Fruit fly (Drosophila melanogaster) whole organism, embryonic: ENCODE data around the gene CG15431.
A peak's percentile ranks its signal among the peaks of the same experiment; 100 is the strongest.

Experiments used
- Bdp1 ChIP-seq: fragments of 200-800 bp; sonication (Bioruptor generic); optimal IDR thresholded peaks from 3 replicates; lab custom pipeline; 2016; ENCODE audit warnings: missing biosample characterization, missing genetic modification characterization
- CG10543 ChIP-seq: fragments of 200-800 bp; sonication (Bioruptor generic); optimal IDR thresholded peaks from 3 replicates; lab custom pipeline; 2017; ENCODE audit warnings: missing biosample characterization, mild to moderate bottlenecking, missing genetic modification characterization, moderate library complexity
- CG10654 ChIP-seq: fragments of 200-800 bp; sonication (Bioruptor generic); optimal IDR thresholded peaks from 2 replicates; lab custom pipeline; 2016; ENCODE audit warnings: missing biosample characterization, missing genetic modification characterization
- CG12236 ChIP-seq: fragments of 200-800 bp; sonication (Bioruptor generic); optimal IDR thresholded peaks from 2 replicates; lab custom pipeline; 2016; ENCODE audit warnings: missing biosample characterization, missing genetic modification characterization
- CG15073 ChIP-seq: fragments of 200-800 bp; sonication (Bioruptor generic); optimal IDR thresholded peaks from 2 replicates; lab custom pipeline; 2016; ENCODE audit warnings: missing biosample characterization, missing genetic modification characterization
- CG16863 ChIP-seq: fragments of 200-800 bp; sonication (Bioruptor generic); optimal IDR thresholded peaks from 3 replicates; lab custom pipeline; 2016; ENCODE audit warnings: missing biosample characterization, missing genetic modification characterization
- CG17186 ChIP-seq: fragments of 200-800 bp; sonication (Bioruptor generic); optimal IDR thresholded peaks from 3 replicates; lab custom pipeline; 2017; ENCODE audit warnings: missing biosample characterization, missing genetic modification reagents, missing genetic modification characterization
- CG18599 ChIP-seq: fragments of 200-800 bp; sonication (Bioruptor generic); optimal IDR thresholded peaks from 3 replicates; lab custom pipeline; 2017; ENCODE audit warnings: missing biosample characterization, missing genetic modification characterization, mild to moderate bottlenecking, moderate library complexity, missing genetic modification reagents
- CG3065 ChIP-seq: fragments of 200-800 bp; sonication (Bioruptor generic); optimal IDR thresholded peaks from 2 replicates; lab custom pipeline; 2016; ENCODE audit warnings: missing biosample characterization, missing genetic modification characterization
- CG3407 ChIP-seq: fragments of 200-800 bp; sonication (Bioruptor generic); optimal IDR thresholded peaks from 2 replicates; lab custom pipeline; 2018; ENCODE audit warnings: missing biosample characterization, mild to moderate bottlenecking, missing genetic modification characterization
- CG3726 ChIP-seq: fragments of 200-800 bp; sonication (Bioruptor generic); IDR thresholded peaks from 3 replicates; pipeline ENCODE4, ENCODE4 v1.3.6; 2022; ENCODE audit warnings: missing biosample characterization, missing genetic modification characterization
- CG4854 ChIP-seq: fragments of 200-800 bp; sonication (Bioruptor generic); optimal IDR thresholded peaks from 2 replicates; lab custom pipeline; 2016; ENCODE audit warnings: missing biosample characterization, missing genetic modification characterization, inconsistent platforms
- CG5953 ChIP-seq: fragments of 200-800 bp; sonication (Bioruptor generic); IDR thresholded peaks from 2 replicates; pipeline ENCODE4 v1.3.6; 2022; ENCODE audit warnings: missing biosample characterization, missing genetic modification characterization
- CG6654 ChIP-seq: fragments of 200-800 bp; sonication (Bioruptor generic); optimal IDR thresholded peaks from 2 replicates; lab custom pipeline; 2017; ENCODE audit warnings: missing biosample characterization, mild to moderate bottlenecking, missing genetic modification characterization
- CG7987 ChIP-seq: fragments of 200-800 bp; sonication (Bioruptor generic); optimal IDR thresholded peaks from 2 replicates; lab custom pipeline; 2018; ENCODE audit warnings: missing biosample characterization, mild to moderate bottlenecking, missing genetic modification characterization, moderate library complexity
- CG8359 ChIP-seq: fragments of 200-800 bp; sonication (Bioruptor generic); optimal IDR thresholded peaks from 2 replicates; lab custom pipeline; 2017; ENCODE audit warnings: missing biosample characterization, mild to moderate bottlenecking, missing genetic modification characterization, borderline replicate concordance
- CG9215 ChIP-seq: fragments of 200-800 bp; sonication (Bioruptor generic); IDR thresholded peaks from 2 replicates; pipeline ENCODE4 v1.3.6; 2022; ENCODE audit warnings: missing biosample characterization, missing genetic modification characterization
- Chrac-16 ChIP-seq: fragments of 200-800 bp; sonication (Bioruptor generic); optimal IDR thresholded peaks from 3 replicates; lab custom pipeline; 2016; ENCODE audit warnings: missing biosample characterization, missing genetic modification characterization
- GATAe ChIP-seq: fragments of 200-800 bp; sonication (Bioruptor generic); conservative IDR thresholded peaks from 2 replicates; pipeline ENCODE4 v1.3.6; 2022; ENCODE audit warnings: missing biosample characterization, missing genetic modification characterization
- Hand ChIP-seq: fragments of 200-800 bp; sonication (Bioruptor generic); optimal IDR thresholded peaks from 2 replicates; lab custom pipeline; 2017; ENCODE audit warnings: mild to moderate bottlenecking, missing biosample characterization, missing genetic modification reagents, missing genetic modification characterization
- Neu2 ChIP-seq: fragments of 200-800 bp; sonication (Bioruptor generic); optimal IDR thresholded peaks from 3 replicates; lab custom pipeline; 2016; ENCODE audit warnings: missing biosample characterization, missing genetic modification characterization, borderline replicate concordance
- Nf-YB ChIP-seq: fragments of 200-800 bp; sonication (Bioruptor generic); optimal IDR thresholded peaks from 3 replicates; lab custom pipeline; 2019; ENCODE audit warnings: missing biosample characterization, mild to moderate bottlenecking, missing genetic modification characterization, moderate library complexity
- Scr ChIP-seq: fragments of 200-800 bp; sonication (Bioruptor generic); IDR thresholded peaks from 2 replicates; pipeline ENCODE4 v1.3.6; 2022; ENCODE audit warnings: missing biosample characterization, missing genetic modification characterization; ENCODE audit not compliant: partially characterized antibody
- Sox100B ChIP-seq: fragments of 200-800 bp; sonication (Bioruptor generic); optimal IDR thresholded peaks from 3 replicates; lab custom pipeline; 2018; ENCODE audit warnings: missing biosample characterization, mild to moderate bottlenecking, missing genetic modification characterization
- bigmax ChIP-seq: fragments of 200-800 bp; sonication (Bioruptor generic); optimal IDR thresholded peaks from 2 replicates; lab custom pipeline; 2018; ENCODE audit warnings: missing biosample characterization, mild to moderate bottlenecking, missing genetic modification characterization
- bsh ChIP-seq, 2 experiments: fragments of 200-800 bp; sonication (Bioruptor generic); optimal IDR thresholded peaks; 2 replicates each; lab custom pipeline; 2017 to 2018; ENCODE audit warnings: mild to moderate bottlenecking in 2 of 2, missing biosample characterization in 2 of 2, missing genetic modification characterization in 2 of 2, moderate library complexity in 1 of 2
- cas ChIP-seq: fragments of 200-800 bp; sonication (Bioruptor generic); IDR thresholded peaks from 2 replicates; pipeline ENCODE4 v1.3.6; 2022; ENCODE audit warnings: missing biosample characterization, missing genetic modification characterization
- emc ChIP-seq: fragments of 200-800 bp; sonication (Bioruptor generic); optimal IDR thresholded peaks from 2 replicates; lab custom pipeline; 2016; ENCODE audit warnings: missing biosample characterization, missing genetic modification characterization
- fd102C ChIP-seq: fragments of 200-800 bp; sonication (Bioruptor generic); optimal IDR thresholded peaks from 2 replicates; lab custom pipeline; 2018; ENCODE audit warnings: missing biosample characterization, mild to moderate bottlenecking, missing genetic modification characterization, moderate library complexity
- gsb ChIP-seq: fragments of 200-800 bp; sonication (Bioruptor generic); IDR thresholded peaks from 2 replicates; pipeline ENCODE4 v1.3.6; 2022; ENCODE audit warnings: missing biosample characterization, missing genetic modification characterization
- gt ChIP-seq: fragments of 200-800 bp; sonication (Bioruptor generic); IDR thresholded peaks from 2 replicates; pipeline ENCODE4 v1.3.6; 2022; ENCODE audit warnings: missing biosample characterization, missing genetic modification characterization
- hb ChIP-seq: fragments of 200-800 bp; sonication (Bioruptor generic); IDR thresholded peaks from 3 replicates; pipeline ENCODE4 v1.3.6; 2022; ENCODE audit warnings: missing biosample characterization, missing genetic modification characterization; ENCODE audit not compliant: partially characterized antibody
- hkb ChIP-seq, 2 experiments: fragments of 200-800 bp in 1 of 2; fragments of >200 bp in 1 of 2; sonication (Bioruptor generic) in 1 of 2; IDR thresholded peaks in 1 of 2; optimal IDR thresholded peaks in 1 of 2; 2 replicates each; pipeline versions ENCODE4 v1.3.6 to Lab custom; 2017 to 2022; ENCODE audit warnings: missing biosample characterization in 1 of 2, missing genetic modification characterization in 1 of 2
- insv ChIP-seq, 2 experiments: fragments of 200-800 bp; sonication (Bioruptor generic); optimal IDR thresholded peaks; 3 replicates each; lab custom pipeline; 2016 to 2018; ENCODE audit warnings: missing biosample characterization in 2 of 2, missing genetic modification characterization in 2 of 2
- lmd ChIP-seq: fragments of 200-800 bp; sonication (Bioruptor generic); IDR thresholded peaks from 2 replicates; pipeline ENCODE4 v1.3.6; 2022; ENCODE audit warnings: missing biosample characterization, missing genetic modification characterization
- nerfin-1 ChIP-seq: fragments of 200-800 bp; sonication (Bioruptor generic); optimal IDR thresholded peaks from 3 replicates; lab custom pipeline; 2019; ENCODE audit warnings: missing biosample characterization, mild to moderate bottlenecking, missing genetic modification characterization, moderate library complexity
- nmo ChIP-seq: fragments of 200-800 bp; sonication (Bioruptor generic); optimal IDR thresholded peaks from 2 replicates; lab custom pipeline; 2018; ENCODE audit warnings: missing biosample characterization, mild to moderate bottlenecking, missing genetic modification characterization, moderate library complexity
- org-1 ChIP-seq: fragments of 200-800 bp; sonication (Bioruptor generic); optimal IDR thresholded peaks from 2 replicates; lab custom pipeline; 2017; ENCODE audit warnings: missing biosample characterization, missing genetic modification characterization
- pzg ChIP-seq: fragments of 200-800 bp; sonication (Bioruptor generic); optimal IDR thresholded peaks from 3 replicates; lab custom pipeline; 2018; ENCODE audit warnings: missing biosample characterization, mild to moderate bottlenecking, missing genetic modification characterization, moderate library complexity
- sc ChIP-seq, 3 experiments: fragments of >200 bp in 2 of 3; fragments of 200-800 bp in 1 of 3; sonication (Bioruptor generic) in 1 of 3; optimal IDR thresholded peaks; 2 replicates in 2 of 3; 3 replicates in 1 of 3; lab custom pipeline; 2017; ENCODE audit warnings: mild to moderate bottlenecking in 1 of 3, missing biosample characterization in 1 of 3, missing genetic modification characterization in 1 of 3, missing genetic modification reagents in 1 of 3
- sens ChIP-seq: fragments of 200-800 bp; sonication (Bioruptor generic); peaks from one replicate; lab custom pipeline; 2016; ENCODE audit warnings: missing biosample characterization, missing genetic modification characterization
- so ChIP-seq: fragments of 200-800 bp; sonication (Bioruptor generic); IDR thresholded peaks from 3 replicates; pipeline ENCODE4 v1.3.6; 2022; ENCODE audit warnings: missing biosample characterization, missing genetic modification characterization
- ssp ChIP-seq: fragments of 200-800 bp; sonication (Bioruptor generic); IDR thresholded peaks from 2 replicates; pipeline ENCODE4 v1.3.6; 2022; ENCODE audit warnings: missing biosample characterization, missing genetic modification characterization
- stwl ChIP-seq: fragments of 200-800 bp; sonication (Bioruptor generic); optimal IDR thresholded peaks from 3 replicates; lab custom pipeline; 2018; ENCODE audit warnings: missing biosample characterization, mild to moderate bottlenecking, missing genetic modification characterization, moderate library complexity
- unpg ChIP-seq: fragments of 200-800 bp; sonication (Bioruptor generic); optimal IDR thresholded peaks from 3 replicates; lab custom pipeline; 2018; ENCODE audit warnings: missing biosample characterization, mild to moderate bottlenecking, missing genetic modification characterization, moderate library complexity
- wek ChIP-seq: fragments of 200-800 bp; sonication (Bioruptor generic); optimal IDR thresholded peaks from 3 replicates; lab custom pipeline; 2018; ENCODE audit warnings: missing biosample characterization, mild to moderate bottlenecking, missing genetic modification characterization, moderate library complexity

CG15431 gene

dm6 chr2L:4458119-4459056, 17.3 kb upstream of the CG15431 start, which contains the start of gene RpL27A (continued):
- TF ChIP-seq bsh (GFP tag; optimal IDR thresholded peaks at IDR 0.05; lab: Kevin White, UChicago) (peak; percentile 43 to 66), Chrac-16 (GFP tag; lab: Kevin White, UChicago) (peak; percentile 32), insv (GFP tag; optimal IDR thresholded peaks at IDR 0.05; lab: Kevin White, UChicago) (peak in 1 of 2 experiments; percentile 54), CG8359 (GFP tag; lab: Kevin White, UChicago) (peak; percentile 43), gt (GFP tag; lab: Robert Waterston, UW) (peak; percentile 34; the same call in 1 of the 2 replicates), bigmax (GFP tag; lab: Kevin White, UChicago) (peak; percentile 91), CG17186 (peak; percentile 45), CG15073 (GFP tag; lab: Kevin White, UChicago) (no peak), gsb (GFP tag; lab: Robert Waterston, UW) (peak; percentile 54), CG10543 (GFP tag; lab: Kevin White, UChicago) (peak; percentile 84), hkb (optimal IDR thresholded peaks at IDR 0.05; lab: Kevin White, UChicago) (no peak), hkb (GFP tag; IDR thresholded peaks at IDR 0.05; lab: Robert Waterston, UW) (peak; percentile 81), sc (optimal IDR thresholded peaks at IDR 0.05; lab: Kevin White, UChicago) (no peak), sc (GFP tag; optimal IDR thresholded peaks at IDR 0.05; lab: Kevin White, UChicago) (peak; percentile 63), org-1 (GFP tag; lab: Kevin White, UChicago) (peak; percentile 73), fd102C (GFP tag; lab: Kevin White, UChicago) (peak; percentile 58), CG5953 (peak; percentile 73), stwl (peak; percentile 42), Hand (GFP tag; lab: Kevin White, UChicago) (peak; percentile 69), so (GFP tag; lab: Robert Waterston, UW) (peak; percentile 64; the same call in 2 of the 3 replicates), wek (GFP tag; lab: Kevin White, UChicago) (peak; percentile 97), sens (GFP tag; lab: Kevin White, UChicago) (peak; percentile 82), Scr (peak; percentile 57), Sox100B (GFP tag; lab: Kevin White, UChicago) (peak; percentile 68), unpg (GFP tag; lab: Kevin White, UChicago) (peak; percentile 68), CG7987 (GFP tag; lab: Kevin White, UChicago) (peak; percentile 96), Neu2 (GFP tag; lab: Kevin White, UChicago) (no peak), ssp (GFP tag; lab: Robert Waterston, UW) (peak; percentile 97), CG4854 (GFP tag; lab: Kevin White, UChicago) (peak; percentile 61), Nf-YB (peak; percentile 57), hb (GFP tag; lab: Robert Waterston, UW) (no peak), CG3407 (GFP tag; lab: Kevin White, UChicago) (peak; percentile 80), nmo (GFP tag; lab: Kevin White, UChicago) (peak; percentile 79), CG6654 (peak; percentile 63), CG10654 (GFP tag; lab: Kevin White, UChicago) (peak; percentile 34), Bdp1 (peak; percentile 56), emc (GFP tag; lab: Kevin White, UChicago) (peak; percentile 39), CG12236 (peak; percentile 64), lmd (peak; percentile 68), GATAe (GFP tag; lab: Robert Waterston, UW) (peak; percentile 71), CG9215 (GFP tag; lab: Robert Waterston, UW) (peak; percentile 53), CG3065 (GFP tag; lab: Kevin White, UChicago) (peak; percentile 28), pzg (GFP tag; lab: Kevin White, UChicago) (peak; percentile 73), nerfin-1 (peak; percentile 63), cas (peak; percentile 66), CG3726 (GFP tag; lab: Robert Waterston, UW) (0 out of 3 replicates have a peak, but pooled peaks have one; percentile 44), CG16863 (peak; percentile 62), CG18599 (GFP tag; lab: Kevin White, UChicago) (peak; percentile 83)
